Fruit fly (Drosophila melanogaster) whole organism, wandering third instar larva: Measurements from ENCODE around the gene CG4318.
"Not testable (repeated sequence)": the region's sequence is repeated elsewhere in the genome, so short reads cannot be mapped to it uniquely, and the experiment has no call there.

Source experiments
- CG32264 ChIP-seq: fragments of 200-800 bp; sonication (Bioruptor generic); optimal IDR thresholded peaks from 2 replicates; lab custom pipeline; 2016; ENCODE audit warnings: missing biosample characterization, missing genetic modification characterization
- CG9705 ChIP-seq: fragments of 200-800 bp; sonication (Bioruptor generic); optimal IDR thresholded peaks from 2 replicates; lab custom pipeline; 2018; ENCODE audit warnings: missing biosample characterization, mild to moderate bottlenecking, missing genetic modification characterization
- CrebA ChIP-seq: fragments of 200-800 bp; sonication (Bioruptor generic); optimal IDR thresholded peaks from 2 replicates; lab custom pipeline; 2016; ENCODE audit warnings: missing biosample characterization, mild to moderate bottlenecking, missing genetic modification characterization, borderline replicate concordance
- Dif ChIP-seq: fragments of 200-275, 200-300 bp; sonication (Bioruptor generic); optimal IDR thresholded peaks from 2 replicates; lab custom pipeline; 2018; ENCODE audit warnings: missing biosample characterization, missing genetic modification characterization; ENCODE audit not compliant: partially characterized antibody
- GATAd ChIP-seq: sonication (Bioruptor generic); optimal IDR thresholded peaks from 2 replicates; lab custom pipeline; 2016; ENCODE audit warnings: missing biosample characterization, missing genetic modification characterization
- HLH106 ChIP-seq: fragments of 200-800 bp; optimal IDR thresholded peaks from 3 replicates; lab custom pipeline; 2019; ENCODE audit warnings: missing biosample characterization, mild to moderate bottlenecking, missing genetic modification characterization, moderate library complexity
- Hr78 ChIP-seq: fragments of >200 bp; optimal IDR thresholded peaks from 2 replicates; lab custom pipeline; 2017; ENCODE audit warnings: missing biosample characterization, missing genetic modification characterization
- Jra ChIP-seq: sonication (Bioruptor generic); optimal IDR thresholded peaks from 2 replicates; lab custom pipeline; 2016; ENCODE audit warnings: missing biosample characterization, missing genetic modification characterization
- Mio ChIP-seq: sonication (Bioruptor generic); optimal IDR thresholded peaks from 2 replicates; lab custom pipeline; 2016; ENCODE audit warnings: missing biosample characterization, missing genetic modification characterization
- Myc ChIP-seq: fragments of >200 bp; optimal IDR thresholded peaks from 2 replicates; lab custom pipeline; 2017
- N ChIP-seq: fragments of >200 bp; optimal IDR thresholded peaks from 2 replicates; lab custom pipeline; 2018; ENCODE audit warnings: missing biosample characterization, missing external identifiers, missing genetic modification characterization
- OdsH ChIP-seq: fragments of 200-800 bp; sonication (Bioruptor generic); optimal IDR thresholded peaks from 2 replicates; lab custom pipeline; 2016; ENCODE audit warnings: missing biosample characterization, mild to moderate bottlenecking, missing genetic modification characterization
- Rel ChIP-seq, 2 experiments: fragments of 200-800 bp; sonication (Bioruptor generic) in 1 of 2; optimal IDR thresholded peaks; 2 replicates in 1 of 2; 3 replicates in 1 of 2; lab custom pipeline; 2016 to 2019; ENCODE audit warnings: mild to moderate bottlenecking in 2 of 2, missing biosample characterization in 2 of 2, missing genetic modification characterization in 2 of 2, moderate library complexity in 1 of 2
- Sp1 ChIP-seq: fragments of 200-800 bp; sonication (Bioruptor generic); optimal IDR thresholded peaks from 3 replicates; lab custom pipeline; 2019; ENCODE audit warnings: missing biosample characterization, mild to moderate bottlenecking, missing genetic modification characterization, moderate library complexity
- Vsx2 ChIP-seq: fragments of 200-300, 225-300 bp; sonication (Bioruptor generic); optimal IDR thresholded peaks from 2 replicates; lab custom pipeline; 2018; ENCODE audit warnings: missing biosample characterization, missing genetic modification characterization; ENCODE audit not compliant: partially characterized antibody
- br ChIP-seq: fragments of 200-800 bp; sonication (Bioruptor generic); optimal IDR thresholded peaks from 2 replicates; lab custom pipeline; 2016; ENCODE audit warnings: missing biosample characterization, missing genetic modification characterization
- brk ChIP-seq: fragments of 200-800 bp; sonication (Bioruptor generic); optimal IDR thresholded peaks from 2 replicates; lab custom pipeline; 2016; ENCODE audit warnings: missing biosample characterization, mild to moderate bottlenecking, missing genetic modification characterization
- dl ChIP-seq, 2 experiments: fragments of 175-275, 200-275 bp in 1 of 2; fragments of 200-275 bp in 1 of 2; sonication (Bioruptor generic); optimal IDR thresholded peaks; lab custom pipeline; 2018; ENCODE audit warnings: mild to moderate bottlenecking in 2 of 2, missing biosample characterization in 2 of 2, missing genetic modification characterization in 2 of 2, moderate library complexity in 2 of 2; ENCODE audit not compliant: partially characterized antibody in 2 of 2, insufficient read depth in 1 of 2
- dmrt93B ChIP-seq: fragments of 200-800 bp; sonication (Bioruptor generic); optimal IDR thresholded peaks from 2 replicates; lab custom pipeline; 2018; ENCODE audit warnings: missing biosample characterization, mild to moderate bottlenecking, missing genetic modification characterization
- dsf ChIP-seq: sonication (Bioruptor generic); optimal IDR thresholded peaks from 2 replicates; lab custom pipeline; 2016; ENCODE audit warnings: missing biosample characterization, missing genetic modification characterization, borderline replicate concordance
- ey ChIP-seq: fragments of 200-800 bp; sonication (Bioruptor generic); optimal IDR thresholded peaks from 2 replicates; lab custom pipeline; 2016; ENCODE audit warnings: missing biosample characterization, missing genetic modification characterization
- foxo ChIP-seq, 2 experiments: fragments of 200-800 bp; sonication (Bioruptor generic); optimal IDR thresholded peaks; 2 replicates in 1 of 2; 3 replicates in 1 of 2; lab custom pipeline; 2016 to 2017; ENCODE audit warnings: missing biosample characterization in 2 of 2, missing genetic modification characterization in 2 of 2
- fru ChIP-seq: fragments of 200-800 bp; sonication (Bioruptor generic); optimal IDR thresholded peaks from 3 replicates; lab custom pipeline; 2016; ENCODE audit warnings: missing biosample characterization, mild to moderate bottlenecking, missing genetic modification characterization
- h ChIP-seq: fragments of 200-800 bp; sonication (Bioruptor generic); optimal IDR thresholded peaks from 3 replicates; lab custom pipeline; 2016; ENCODE audit warnings: missing biosample characterization, mild to moderate bottlenecking, missing genetic modification characterization
- jim ChIP-seq: fragments of 175-275, 200-325 bp; sonication (Bioruptor generic); optimal IDR thresholded peaks from 2 replicates; lab custom pipeline; 2016; ENCODE audit warnings: missing biosample characterization, mild to moderate bottlenecking, missing genetic modification characterization
- lola ChIP-seq: fragments of >200 bp; optimal IDR thresholded peaks from 2 replicates; lab custom pipeline; 2017; ENCODE audit warnings: missing biosample characterization, missing genetic modification characterization
- pan ChIP-seq: fragments of >200 bp; optimal IDR thresholded peaks from 2 replicates; lab custom pipeline; 2017
- psq ChIP-seq: fragments of 200-800 bp; sonication (Bioruptor generic); optimal IDR thresholded peaks from 3 replicates; lab custom pipeline; 2017; ENCODE audit warnings: missing biosample characterization, mild to moderate bottlenecking, missing genetic modification characterization, moderate library complexity
- rgr ChIP-seq: fragments of 200-800 bp; sonication (Bioruptor generic); optimal IDR thresholded peaks from 3 replicates; lab custom pipeline; 2016; ENCODE audit warnings: missing biosample characterization, mild to moderate bottlenecking, missing genetic modification characterization
- sage ChIP-seq: fragments of 200-800 bp; sonication (Bioruptor generic); optimal IDR thresholded peaks from 2 replicates; lab custom pipeline; 2016; ENCODE audit warnings: missing biosample characterization, mild to moderate bottlenecking, missing genetic modification characterization
- sv ChIP-seq: fragments of 200-800 bp; sonication (Bioruptor generic); optimal IDR thresholded peaks from 3 replicates; lab custom pipeline; 2016; ENCODE audit warnings: missing biosample characterization, missing genetic modification characterization
- tai ChIP-seq: sonication (Bioruptor generic); optimal IDR thresholded peaks from 2 replicates; lab custom pipeline; 2016; ENCODE audit warnings: missing biosample characterization, missing genetic modification characterization
- usp ChIP-seq: fragments of >200 bp; optimal IDR thresholded peaks from 2 replicates; lab custom pipeline; 2017; ENCODE audit warnings: missing biosample characterization, missing genetic modification characterization
- woc ChIP-seq: sonication (Bioruptor generic); optimal IDR thresholded peaks from 2 replicates; lab custom pipeline; 2016; ENCODE audit warnings: missing biosample characterization, mild to moderate bottlenecking, missing genetic modification characterization

The CG4318 gene

DNA sequence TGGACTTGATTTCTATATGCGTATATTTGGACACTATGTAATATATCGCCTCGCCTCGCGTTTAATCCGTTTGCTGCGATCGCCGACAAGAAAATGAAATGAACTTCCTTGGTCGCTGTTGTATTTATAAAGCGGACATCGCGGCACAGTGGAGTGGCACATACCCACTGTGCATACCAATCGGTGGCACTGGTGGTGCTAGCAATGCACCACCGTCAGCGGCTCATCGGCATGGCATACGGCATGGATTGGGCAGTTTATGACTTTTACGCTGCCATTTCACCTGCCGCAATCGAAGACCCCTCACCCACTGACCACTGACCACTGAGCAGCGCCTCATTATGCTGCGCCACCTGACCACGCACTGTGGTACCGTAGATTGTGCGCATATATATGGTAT is 37.1 kb upstream of the CG4318 start, which contains the start of gene CG12723:
TSS of gene CG12723 (minus strand) at position 101 of the 400 bp plus-strand sequence.
- TF ChIP-seq HLH106 (tag; lab: Kevin White, UChicago), result no peak
- TF ChIP-seq Hr78 (GFP tag; lab: Kevin White, UChicago), result no peak
- TF ChIP-seq Rel (GFP tag; optimal IDR thresholded peaks at IDR 0.05; lab: Kevin White, UChicago), result no peak
- no peak for TF ChIP-seq Rel (tag; optimal IDR thresholded peaks at IDR 0.05; lab: Kevin White, UChicago)

DNA sequence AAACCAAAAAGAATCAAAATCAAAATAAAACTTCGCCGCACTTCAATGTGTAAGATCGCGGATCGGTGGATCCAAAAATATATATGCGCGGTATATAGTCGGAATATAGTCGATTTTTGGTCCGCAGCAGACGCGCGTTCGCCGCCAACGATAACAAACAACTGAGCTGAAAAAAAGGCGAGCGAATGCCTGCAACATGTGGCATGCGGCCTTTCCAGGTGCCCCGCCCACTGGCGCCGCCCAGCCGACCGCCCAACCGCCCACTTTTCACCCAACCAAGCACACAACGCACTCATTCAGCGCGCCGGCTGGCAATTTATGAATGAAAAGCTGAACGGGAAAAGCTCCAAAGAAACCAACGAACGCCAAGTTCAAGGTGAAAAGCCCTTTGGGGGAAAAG is 34.3 kb upstream of the CG4318 start, which contains the start of gene Lgr4:
TSS of gene Lgr4 (minus strand) at position 133 of the 400 bp plus-strand sequence.
- no peak for TF ChIP-seq Dif (GFP tag; lab: Kevin White, UChicago)
- TF ChIP-seq CG9705 (GFP tag; lab: Kevin White, UChicago), result no peak
- TF ChIP-seq sage, result no peak
- no peak for TF ChIP-seq dsf (GFP tag; lab: Kevin White, UChicago)
- no peak for TF ChIP-seq rgr (GFP tag; lab: Kevin White, UChicago)
- TF ChIP-seq brk, result no peak
- TF ChIP-seq N (GFP tag; lab: Kevin White, UChicago), result no peak
- TF ChIP-seq dl (GFP tag; optimal IDR thresholded peaks at IDR 0.05; lab: Kevin White, UChicago; ENCODE audit: insufficient read depth in 1 of 2, partially characterized antibody in 2 of 2), result no peak
- TF ChIP-seq Mio, result no peak
- no peak for TF ChIP-seq Vsx2
- no peak for TF ChIP-seq dmrt93B
- no peak for TF ChIP-seq pan (lab: Kevin White, UChicago)
- no peak for TF ChIP-seq ey (GFP tag; lab: Kevin White, UChicago)
- TF ChIP-seq usp (GFP tag; lab: Kevin White, UChicago), result no peak
- no peak for TF ChIP-seq lola (GFP tag; lab: Kevin White, UChicago)
- no peak for TF ChIP-seq Jra (GFP tag; lab: Kevin White, UChicago)
- no peak for TF ChIP-seq woc (GFP tag; lab: Kevin White, UChicago)
- no peak for TF ChIP-seq sv
- TF ChIP-seq CrebA (GFP tag; lab: Kevin White, UChicago), result no peak

DNA sequence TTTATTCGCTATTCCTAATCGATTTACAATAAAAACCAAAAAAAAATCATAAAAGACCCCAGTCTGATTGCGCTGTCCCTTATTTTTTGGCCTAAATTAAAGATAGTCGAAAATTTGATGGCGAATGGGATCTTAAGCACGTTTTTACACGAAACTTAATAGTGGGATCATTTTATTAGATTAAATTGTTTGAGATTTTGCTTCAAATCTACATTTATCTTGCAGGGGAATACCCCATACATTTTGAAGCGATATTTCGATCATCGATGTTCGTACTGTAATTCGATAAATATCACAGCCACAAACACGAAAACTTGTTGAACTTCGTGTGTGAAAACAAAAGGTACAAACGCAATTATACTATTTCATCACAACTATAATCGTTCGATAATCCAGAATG is 29.5 kb upstream of the CG4318 start, which contains the start of gene CG32641:
TSS of gene CG32641 (plus strand) at position 301 of the 400 bp plus-strand sequence.
- TF ChIP-seq foxo (GFP tag; optimal IDR thresholded peaks at IDR 0.05; lab: Kevin White, UChicago); pan (lab: Kevin White, UChicago); Hr78 (GFP tag; lab: Kevin White, UChicago): not testable (repeated sequence)

dm6 chrX:13177720-13178119 is 23.0 kb upstream of the CG4318 start, which contains the start of gene CG32640:
Gene CG32640, plus strand, starts transcription at chrX:13178005.
- TF ChIP-seq sage; h; jim (GFP tag; lab: Kevin White, UChicago): not testable (repeated sequence)
- TF ChIP-seq, all 38 proteins: peak for 0; not testable (repeated sequence) for 38

DNA sequence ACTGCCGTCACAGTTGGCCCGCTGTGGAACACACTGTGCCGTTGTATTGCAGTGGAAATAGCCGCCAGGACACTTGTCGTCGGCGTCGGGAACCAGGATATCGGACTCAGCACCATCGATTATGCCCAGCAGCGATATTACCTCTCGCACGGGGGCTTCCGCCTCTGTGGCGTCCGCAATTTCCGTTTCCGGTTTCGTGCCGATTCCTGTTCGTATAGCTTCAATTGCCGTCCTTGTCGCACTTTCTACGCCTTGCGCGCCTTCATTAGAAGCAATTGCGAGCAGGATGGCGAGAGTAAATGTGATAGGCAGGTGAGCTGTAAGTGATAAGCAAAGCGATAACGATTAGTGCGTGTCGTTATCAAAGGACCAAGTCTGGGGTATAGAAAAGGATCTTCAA is 18.1 kb upstream of the CG4318 start:
- TF ChIP-seq sv (no peak), Rel (GFP tag; optimal IDR thresholded peaks at IDR 0.05; lab: Kevin White, UChicago) (no peak), Rel (tag; optimal IDR thresholded peaks at IDR 0.05; lab: Kevin White, UChicago) (no peak), Hr78 (GFP tag; lab: Kevin White, UChicago) (no peak), foxo (GFP tag; optimal IDR thresholded peaks at IDR 0.05; lab: Kevin White, UChicago) (no peak), Sp1 (no peak), Dif (GFP tag; lab: Kevin White, UChicago) (no peak), Vsx2 (no peak), psq (GFP tag; lab: Kevin White, UChicago) (no peak), dsf (GFP tag; lab: Kevin White, UChicago) (no peak), HLH106 (tag; lab: Kevin White, UChicago) (no peak), Myc (no peak), dmrt93B (no peak), dl (GFP tag; optimal IDR thresholded peaks at IDR 0.05; lab: Kevin White, UChicago; ENCODE audit: insufficient read depth in 1 of 2, partially characterized antibody in 2 of 2) (no peak)
- TF ChIP-seq, all 38 proteins: peak for 0

DNA sequence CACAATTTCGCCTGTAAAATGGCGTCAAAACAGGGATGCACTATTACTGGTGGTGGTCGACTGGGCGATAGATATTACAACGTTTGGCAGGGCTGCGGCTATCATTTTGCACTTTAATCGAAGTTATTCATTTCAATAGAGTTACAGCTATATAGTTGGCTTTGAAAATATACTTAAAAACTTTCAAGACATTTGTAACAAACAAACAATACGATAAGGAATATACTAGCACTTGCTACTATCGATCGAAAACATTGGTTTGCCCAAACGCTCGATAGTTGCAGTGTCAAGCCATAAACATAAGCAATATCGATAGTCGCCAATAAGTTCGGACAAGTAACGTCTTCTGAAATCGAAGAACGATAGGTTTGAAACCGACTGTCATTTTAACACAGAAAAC is 4.8 kb upstream of the CG4318 start, which contains the start of the genes Bap60 and CG12096:
TSS of gene Bap60 (minus strand) at position 28 of the 400 bp plus-strand sequence.
TSS of gene CG12096 (plus strand) at position 124 of the 400 bp plus-strand sequence.
- TF ChIP-seq fru (GFP tag; lab: Kevin White, UChicago) (peak; percentile 83), dl (GFP tag; optimal IDR thresholded peaks at IDR 0.05; lab: Kevin White, UChicago; ENCODE audit: insufficient read depth in 1 of 2, partially characterized antibody in 2 of 2) (no peak), Rel (GFP tag; optimal IDR thresholded peaks at IDR 0.05; lab: Kevin White, UChicago) (no peak), Rel (tag; optimal IDR thresholded peaks at IDR 0.05; lab: Kevin White, UChicago) (peak; percentile 40), dmrt93B (peak; percentile 72), Vsx2 (no peak), CG9705 (GFP tag; lab: Kevin White, UChicago) (peak; percentile 80), Myc (peak; percentile 58), sage (no peak), br (GFP tag; lab: Kevin White, UChicago) (peak; percentile 81), ey (GFP tag; lab: Kevin White, UChicago) (peak; percentile 80), Sp1 (peak; percentile 75), rgr (GFP tag; lab: Kevin White, UChicago) (peak; percentile 80), psq (GFP tag; lab: Kevin White, UChicago) (peak; percentile 60), Jra (GFP tag; lab: Kevin White, UChicago) (peak; percentile 79), OdsH (GFP tag; lab: Kevin White, UChicago) (peak; percentile 62), CG32264 (no peak), HLH106 (tag; lab: Kevin White, UChicago) (peak; percentile 87), h (peak; percentile 79), foxo (GFP tag; optimal IDR thresholded peaks at IDR 0.05; lab: Kevin White, UChicago) (peak in 1 of 2 experiments; percentile 80), GATAd (GFP tag; lab: Kevin White, UChicago) (peak; percentile 40), sv (peak; percentile 20), tai (GFP tag; lab: Kevin White, UChicago) (no peak)
